Worm (Caenorhabditis elegans) whole organism, L2 larva: Measurements from ENCODE around the gene nspc-13.

Experiments
- C34F6.9 ChIP-seq: fragments of 150-350 bp; optimal IDR thresholded peaks from 2 replicates; lab custom pipeline; 2014; ENCODE audit warnings: missing biosample characterization, missing genetic modification characterization
- F13H6.1 ChIP-seq: sonication (generic microtip); optimal IDR thresholded peaks from 2 replicates; lab custom pipeline; 2016; ENCODE audit warnings: missing genetic modification characterization, missing compliant biosample characterization
- R02D3.7 ChIP-seq: fragments of 150-350 bp; optimal IDR thresholded peaks from 2 replicates; lab custom pipeline; 2014; ENCODE audit warnings: missing biosample characterization, missing genetic modification characterization
- Y55F3AM.14 ChIP-seq: fragments of 200-800 bp; sonication (Bioruptor generic); optimal IDR thresholded peaks from 2 replicates; lab custom pipeline; 2018; ENCODE audit warnings: mild to moderate bottlenecking, missing genetic modification characterization, missing compliant biosample characterization
- ZK546.5 ChIP-seq: sonication (generic microtip); optimal IDR thresholded peaks from 2 replicates; lab custom pipeline; 2017; ENCODE audit warnings: missing biosample characterization, missing genetic modification characterization
- alr-1 ChIP-seq: fragments of 150-350 bp; optimal IDR thresholded peaks from 2 replicates; lab custom pipeline; 2014; ENCODE audit warnings: missing biosample characterization, missing genetic modification characterization
- aly-2 ChIP-seq: fragments of 150-350 bp; optimal IDR thresholded peaks from 2 replicates; lab custom pipeline; 2014; ENCODE audit warnings: missing biosample characterization, missing genetic modification characterization
- ama-1 ChIP-seq: fragments of 150-350 bp; optimal IDR thresholded peaks from 2 replicates; lab custom pipeline; 2018; ENCODE audit warnings: inconsistent platforms
- blmp-1 ChIP-seq: sonication (generic microtip); optimal IDR thresholded peaks from 2 replicates; lab custom pipeline; 2017; ENCODE audit warnings: missing genetic modification characterization, mild to moderate bottlenecking, missing compliant biosample characterization, antibody characterized with exemption, moderate library complexity; ENCODE audit not compliant: insufficient read depth
- ceh-16 ChIP-seq: fragments of 150-350 bp; optimal IDR thresholded peaks from 2 replicates; lab custom pipeline; 2014; ENCODE audit warnings: missing biosample characterization, missing genetic modification characterization
- ceh-82 ChIP-seq: fragments of 150-350 bp; optimal IDR thresholded peaks from 2 replicates; lab custom pipeline; 2014; ENCODE audit warnings: missing biosample characterization, missing genetic modification characterization
- dmd-4 ChIP-seq: sonication (generic microtip); optimal IDR thresholded peaks from 2 replicates; lab custom pipeline; 2017; ENCODE audit warnings: missing biosample characterization, missing genetic modification characterization
- egl-27 ChIP-seq: sonication (generic microtip); optimal IDR thresholded peaks from 3 replicates; lab custom pipeline; 2017; ENCODE audit warnings: missing biosample characterization, missing genetic modification reagents, missing genetic modification characterization
- elt-1 ChIP-seq: fragments of 150-350 bp; optimal IDR thresholded peaks from 2 replicates; lab custom pipeline; 2014; ENCODE audit warnings: missing biosample characterization, missing genetic modification characterization
- elt-3 ChIP-seq: sonication (generic microtip); optimal IDR thresholded peaks from 2 replicates; lab custom pipeline; 2017; ENCODE audit warnings: missing biosample characterization, missing genetic modification characterization
- fos-1 ChIP-seq: fragments of 150-350 bp; optimal IDR thresholded peaks from 2 replicates; lab custom pipeline; 2014; ENCODE audit warnings: missing biosample characterization, missing genetic modification characterization
- gmeb-1 ChIP-seq: fragments of 150-350 bp; optimal IDR thresholded peaks from 2 replicates; lab custom pipeline; 2014; ENCODE audit warnings: missing biosample characterization, missing genetic modification characterization
- lin-11 ChIP-seq: fragments of 150-350 bp; sonication (generic microtip); optimal IDR thresholded peaks from 2 replicates; lab custom pipeline; 2014; ENCODE audit warnings: missing biosample characterization, missing genetic modification characterization, inconsistent platforms, mixed read lengths
- lin-13 ChIP-seq: fragments of 150-350 bp; optimal IDR thresholded peaks from 2 replicates; lab custom pipeline; 2014; ENCODE audit warnings: missing biosample characterization, missing genetic modification reagents, missing genetic modification characterization
- lin-39 ChIP-seq: fragments of 150-350 bp; optimal IDR thresholded peaks from 2 replicates; lab custom pipeline; 2014; ENCODE audit warnings: missing biosample characterization, missing genetic modification reagents, missing genetic modification characterization
- lsy-2 ChIP-seq, 2 experiments: fragments of 150-350 bp in 1 of 2; sonication (generic microtip) in 1 of 2; optimal IDR thresholded peaks; 2 replicates each; lab custom pipeline; 2014 to 2017; ENCODE audit warnings: missing biosample characterization in 2 of 2, missing genetic modification characterization in 2 of 2
- mab-5 ChIP-seq: fragments of 150-350 bp; optimal IDR thresholded peaks from 2 replicates; lab custom pipeline; 2014; ENCODE audit warnings: missing biosample characterization, missing genetic modification characterization
- mbf-1 ChIP-seq: sonication (generic microtip); optimal IDR thresholded peaks from 2 replicates; lab custom pipeline; 2017; ENCODE audit warnings: missing biosample characterization, missing genetic modification characterization
- mdl-1 ChIP-seq, 2 experiments: fragments of 150-350 bp in 1 of 2; sonication (generic microtip) in 1 of 2; optimal IDR thresholded peaks; 2 replicates each; lab custom pipeline; 2017; ENCODE audit warnings: missing biosample characterization in 2 of 2, missing genetic modification characterization in 2 of 2
- nhr-11 ChIP-seq: fragments of 150-350 bp; optimal IDR thresholded peaks from 2 replicates; lab custom pipeline; 2014; ENCODE audit warnings: missing biosample characterization, missing genetic modification characterization
- nhr-12 ChIP-seq: fragments of 150-350 bp; optimal IDR thresholded peaks from 2 replicates; lab custom pipeline; 2014; ENCODE audit warnings: missing biosample characterization, missing genetic modification characterization
- nhr-129 ChIP-seq: fragments of 150-350 bp; optimal IDR thresholded peaks from 2 replicates; lab custom pipeline; 2014; ENCODE audit warnings: missing biosample characterization, missing genetic modification characterization
- nhr-21 ChIP-seq: fragments of 150-350 bp; optimal IDR thresholded peaks from 2 replicates; lab custom pipeline; 2014; ENCODE audit warnings: missing biosample characterization, missing genetic modification characterization
- nhr-23 ChIP-seq: fragments of 150-350 bp; optimal IDR thresholded peaks from 2 replicates; lab custom pipeline; 2014; ENCODE audit warnings: missing biosample characterization, missing genetic modification reagents, missing genetic modification characterization
- nhr-237 ChIP-seq: fragments of 150-350 bp; optimal IDR thresholded peaks from 2 replicates; lab custom pipeline; 2014; ENCODE audit warnings: missing biosample characterization, missing genetic modification characterization
- nhr-25 ChIP-seq: fragments of 150-350 bp; sonication (generic microtip); optimal IDR thresholded peaks from 3 replicates; lab custom pipeline; 2014; ENCODE audit warnings: missing biosample characterization, missing genetic modification characterization
- nhr-6 ChIP-seq: fragments of 150-350 bp; optimal IDR thresholded peaks from 2 replicates; lab custom pipeline; 2014; ENCODE audit warnings: missing biosample characterization, missing genetic modification characterization
- nhr-77 ChIP-seq: fragments of 150-350 bp; optimal IDR thresholded peaks from 2 replicates; lab custom pipeline; 2014; ENCODE audit warnings: missing biosample characterization, missing genetic modification characterization
- peb-1 ChIP-seq: fragments of 150-350 bp; optimal IDR thresholded peaks from 2 replicates; lab custom pipeline; 2014; ENCODE audit warnings: missing biosample characterization, missing genetic modification characterization
- sem-4 ChIP-seq: fragments of 150-350 bp; optimal IDR thresholded peaks from 2 replicates; lab custom pipeline; 2014; ENCODE audit warnings: missing biosample characterization, missing genetic modification reagents, missing genetic modification characterization
- skn-1 ChIP-seq: sonication (generic microtip); optimal IDR thresholded peaks from 2 replicates; lab custom pipeline; 2017; ENCODE audit warnings: missing biosample characterization, missing genetic modification characterization
- sma-3 ChIP-seq: sonication (generic microtip); optimal IDR thresholded peaks from 2 replicates; lab custom pipeline; 2016; ENCODE audit warnings: missing genetic modification reagents, missing genetic modification characterization, missing compliant biosample characterization
- sma-9 ChIP-seq, 2 experiments: fragments of 150-350 bp in 1 of 2; sonication (generic microtip) in 1 of 2; optimal IDR thresholded peaks; 2 replicates each; lab custom pipeline; 2014 to 2016; ENCODE audit warnings: missing genetic modification characterization in 2 of 2, mild to moderate bottlenecking in 1 of 2, missing biosample characterization in 1 of 2, missing compliant biosample characterization in 1 of 2, missing genetic modification reagents in 1 of 2, moderate library complexity in 1 of 2
- snpc-4 ChIP-seq: fragments of 150-350 bp; optimal IDR thresholded peaks from 2 replicates; lab custom pipeline; 2014; ENCODE audit warnings: missing biosample characterization, missing genetic modification characterization
- unc-39 ChIP-seq: fragments of 150-350 bp; optimal IDR thresholded peaks from 2 replicates; lab custom pipeline; 2014; ENCODE audit warnings: missing biosample characterization, missing genetic modification characterization
- unc-55 ChIP-seq: fragments of 150-350 bp; sonication (generic microtip); optimal IDR thresholded peaks from 3 replicates; lab custom pipeline; 2014; ENCODE audit warnings: missing biosample characterization, missing genetic modification reagents, missing genetic modification characterization
- unc-62 ChIP-seq: fragments of 150-350 bp; optimal IDR thresholded peaks from 2 replicates; lab custom pipeline; 2014; ENCODE audit warnings: missing biosample characterization, missing genetic modification reagents, missing genetic modification characterization
- zag-1 ChIP-seq: fragments of 150-350 bp; optimal IDR thresholded peaks from 2 replicates; lab custom pipeline; 2014; ENCODE audit warnings: missing biosample characterization, missing genetic modification characterization
- ztf-1 ChIP-seq: fragments of 200-800 bp; sonication (Bioruptor generic); conservative IDR thresholded peaks from 2 replicates; pipeline ENCODE4 v1.3.6; 2022; ENCODE audit warnings: missing genetic modification characterization, missing compliant biosample characterization
- ztf-11 ChIP-seq: sonication (generic microtip); optimal IDR thresholded peaks from 2 replicates; lab custom pipeline; 2017; ENCODE audit warnings: missing biosample characterization, missing genetic modification characterization
- ztf-4 ChIP-seq: fragments of 150-350 bp; optimal IDR thresholded peaks from 2 replicates; lab custom pipeline; 2014; ENCODE audit warnings: missing biosample characterization, missing genetic modification characterization

nspc-13 gene

ce11 chrX:12378293-12378692, 21.1 kb downstream of the nspc-13 start, which contains the start of gene glb-13:
Gene glb-13, minus strand, starts transcription at chrX:12378393.
- TF ChIP-seq ztf-1 (GFP tag; lab: Robert Waterston, UW) (no peak), ZK546.5 (tag; lab: Kevin White, UChicago) (no peak), mdl-1 (tag; optimal IDR thresholded peaks at IDR 0.05; lab: Kevin White, UChicago) (no peak), nhr-21 (tag; lab: Kevin White, UChicago) (no peak), unc-39 (tag; lab: Kevin White, UChicago) (no peak), egl-27 (no peak), dmd-4 (no peak), Y55F3AM.14 (GFP tag; lab: Kevin White, UChicago) (no peak), mab-5 (tag; lab: Kevin White, UChicago) (no peak), nhr-12 (tag; lab: Kevin White, UChicago) (no peak), lin-13 (GFP tag; lab: Kevin White, UChicago) (no peak), lin-39 (tag; lab: Kevin White, UChicago) (no peak), blmp-1 (tag; lab: Kevin White, UChicago) (no peak), unc-55 (GFP tag; lab: Kevin White, UChicago) (no peak), fos-1 (tag; lab: Kevin White, UChicago) (no peak), unc-62 (GFP tag; lab: Kevin White, UChicago) (no peak), ceh-82 (tag; lab: Kevin White, UChicago) (no peak), nhr-237 (tag; lab: Kevin White, UChicago) (no peak), zag-1 (tag; lab: Kevin White, UChicago) (no peak), elt-3 (tag; lab: Kevin White, UChicago) (no peak)
- TF ChIP-seq, all 48 proteins: peak for 0

DNA sequence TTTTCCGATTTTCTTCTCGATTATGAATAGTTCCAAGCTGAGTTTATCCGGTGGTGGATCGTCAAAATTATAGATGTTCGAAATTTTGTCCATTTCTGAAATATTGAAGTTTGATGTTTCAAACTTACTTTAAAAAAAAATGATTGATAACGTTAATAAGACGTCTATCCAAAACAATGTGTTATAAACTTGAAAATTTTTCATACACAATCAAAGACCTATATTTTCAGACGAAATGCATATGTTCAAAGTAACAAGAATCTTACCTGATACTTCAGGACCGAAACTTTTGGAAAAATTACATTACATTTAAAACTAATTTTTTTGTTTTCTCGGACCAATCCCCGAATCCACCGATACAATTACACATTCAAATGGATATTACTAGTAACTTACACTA, 34.2 kb downstream of the nspc-13 start, which contains the start of gene nekl-3:
TSS of gene nekl-3 (minus strand) at position 101 of the 400 bp plus-strand sequence.
- TF ChIP-seq mbf-1 (tag; lab: Kevin White, UChicago) (no peak), skn-1 (tag; lab: Kevin White, UChicago) (no peak), nhr-25 (tag; lab: Kevin White, UChicago) (no peak), ztf-11 (tag; lab: Kevin White, UChicago) (no peak), lsy-2 (tag; optimal IDR thresholded peaks at IDR 0.05; lab: Kevin White, UChicago) (no peak), unc-39 (tag; lab: Kevin White, UChicago) (no peak), nhr-12 (tag; lab: Kevin White, UChicago) (no peak), sma-9 (GFP tag; optimal IDR thresholded peaks at IDR 0.05; lab: Kevin White, UChicago) (no peak), sma-9 (tag; optimal IDR thresholded peaks at IDR 0.05; lab: Kevin White, UChicago) (no peak), ztf-1 (GFP tag; lab: Robert Waterston, UW) (no peak)

ce11 chrX:12393786-12394308, 36.6 kb downstream of the nspc-13 start, which contains the start of gene F17E5.2:
Gene F17E5.2, plus strand, starts transcription at chrX:12394258.
- TF ChIP-seq ceh-16 (peak; percentile 46), ztf-4 (tag; lab: Kevin White, UChicago) (peak; percentile 87), aly-2 (tag; lab: Kevin White, UChicago) (no peak), sma-3 (GFP tag; lab: Kevin White, UChicago) (peak; percentile 88), nhr-129 (peak; percentile 99), Y55F3AM.14 (GFP tag; lab: Kevin White, UChicago) (peak; percentile 77), R02D3.7 (no peak), mab-5 (tag; lab: Kevin White, UChicago) (peak; percentile 92), F13H6.1 (tag; lab: Kevin White, UChicago) (peak; percentile 97), lin-39 (tag; lab: Kevin White, UChicago) (peak; percentile 37), unc-39 (tag; lab: Kevin White, UChicago) (no peak), mbf-1 (tag; lab: Kevin White, UChicago) (no peak), nhr-77 (tag; lab: Kevin White, UChicago) (peak; percentile 53), ZK546.5 (tag; lab: Kevin White, UChicago) (no peak), snpc-4 (tag; lab: Kevin White, UChicago) (peak; percentile 83), unc-55 (GFP tag; lab: Kevin White, UChicago) (peak; percentile 96), nhr-12 (tag; lab: Kevin White, UChicago) (no peak), C34F6.9 (tag; lab: Kevin White, UChicago) (peak; percentile 98), egl-27 (peak; percentile 92), fos-1 (tag; lab: Kevin White, UChicago) (peak; percentile 92), sem-4 (peak; percentile 94), alr-1 (tag; lab: Kevin White, UChicago) (no peak), nhr-11 (no peak), peb-1 (no peak), sma-9 (GFP tag; optimal IDR thresholded peaks at IDR 0.05; lab: Kevin White, UChicago) (peak; percentile 97), sma-9 (tag; optimal IDR thresholded peaks at IDR 0.05; lab: Kevin White, UChicago) (no peak), ama-1 (no peak), gmeb-1 (peak; percentile 86), blmp-1 (tag; lab: Kevin White, UChicago) (peak; percentile 57), elt-1 (tag; lab: Kevin White, UChicago) (no peak), zag-1 (tag; lab: Kevin White, UChicago) (peak; percentile 80), nhr-6 (peak; percentile 95), nhr-25 (tag; lab: Kevin White, UChicago) (peak; percentile 93), lin-13 (GFP tag; lab: Kevin White, UChicago) (peak; percentile 96), nhr-23 (tag; lab: Kevin White, UChicago) (no peak), lin-11 (tag; lab: Kevin White, UChicago) (peak; percentile 81), ceh-82 (tag; lab: Kevin White, UChicago) (peak; percentile 33)
